Worm (Caenorhabditis elegans) whole organism, early embryonic: ENCODE results near the gene F54D8.6.

Experiments
- B0310.2 ChIP-seq: sonication (generic microtip); optimal IDR thresholded peaks from 2 replicates; lab custom pipeline; 2016; ENCODE audit warnings: mild to moderate bottlenecking, missing genetic modification characterization, missing compliant biosample characterization
- F13C5.2 ChIP-seq: sonication (generic microtip); optimal IDR thresholded peaks from 2 replicates; lab custom pipeline; 2017; ENCODE audit warnings: mild to moderate bottlenecking, missing genetic modification characterization, inconsistent platforms, missing compliant biosample characterization
- aly-1 ChIP-seq: sonication (generic microtip); optimal IDR thresholded peaks from 2 replicates; lab custom pipeline; 2016; ENCODE audit warnings: missing genetic modification characterization, missing compliant biosample characterization
- ama-1 ChIP-seq: fragments of 150-350 bp; optimal IDR thresholded peaks from 2 replicates; lab custom pipeline; 2014
- ceh-13 ChIP-seq: fragments of 200-800 bp; sonication (Bioruptor generic); optimal IDR thresholded peaks from 2 replicates; lab custom pipeline; 2018; ENCODE audit warnings: mild to moderate bottlenecking, missing genetic modification characterization, missing compliant biosample characterization
- ceh-36 ChIP-seq: sonication (generic microtip); optimal IDR thresholded peaks from 2 replicates; lab custom pipeline; 2016; ENCODE audit warnings: missing genetic modification characterization, inconsistent platforms, missing compliant biosample characterization
- ets-7 ChIP-seq: sonication (generic microtip); optimal IDR thresholded peaks from 2 replicates; lab custom pipeline; 2016; ENCODE audit warnings: missing genotype, missing genetic modification characterization, missing compliant biosample characterization
- flt-1 ChIP-seq: fragments of 200-800 bp; sonication (Bioruptor generic); IDR thresholded peaks from 2 replicates; pipeline ENCODE4 v1.3.6; 2022; ENCODE audit warnings: missing genetic modification characterization, missing compliant biosample characterization
- hmbx-1 ChIP-seq: sonication (generic microtip); optimal IDR thresholded peaks from 2 replicates; lab custom pipeline; 2016; ENCODE audit warnings: mild to moderate bottlenecking, missing genetic modification characterization, missing compliant biosample characterization
- hmg-4 ChIP-seq: fragments of 200-800 bp; sonication (Bioruptor generic); optimal IDR thresholded peaks from 2 replicates; lab custom pipeline; 2018; ENCODE audit warnings: mild to moderate bottlenecking, missing genetic modification characterization, missing compliant biosample characterization
- hnd-1 ChIP-seq: sonication (generic microtip); optimal IDR thresholded peaks from 2 replicates; lab custom pipeline; 2016; ENCODE audit warnings: missing genetic modification characterization, missing compliant biosample characterization
- pes-1 ChIP-seq: fragments of 200-800 bp; sonication (Bioruptor generic); IDR thresholded peaks from 2 replicates; pipeline ENCODE4 v1.3.6; 2022; ENCODE audit warnings: missing genetic modification reagents, missing genetic modification characterization, missing compliant biosample characterization
- scrt-1 ChIP-seq: fragments of 200-800 bp; sonication (Bioruptor generic); IDR thresholded peaks from 2 replicates; pipeline ENCODE4 v1.3.6; 2022; ENCODE audit warnings: missing genetic modification characterization, missing compliant biosample characterization
- sea-1 ChIP-seq: fragments of 200-800 bp; sonication (Bioruptor generic); conservative IDR thresholded peaks from 2 replicates; pipeline ENCODE4 v1.3.6; 2022; ENCODE audit warnings: missing genetic modification characterization, missing compliant biosample characterization
- tbx-11 ChIP-seq: fragments of 200-800 bp; sonication (Bioruptor generic); IDR thresholded peaks from 2 replicates; pipeline ENCODE4 v1.3.6; 2022; ENCODE audit warnings: missing genetic modification characterization, missing compliant biosample characterization
- tbx-37 ChIP-seq: fragments of 200-800 bp; sonication (Bioruptor generic); conservative IDR thresholded peaks from 2 replicates; pipeline ENCODE4 v1.3.6; 2022; ENCODE audit warnings: missing genetic modification reagents, missing genetic modification characterization, missing compliant biosample characterization
- tra-4 ChIP-seq: sonication (generic microtip); optimal IDR thresholded peaks from 2 replicates; lab custom pipeline; 2017; ENCODE audit warnings: missing genetic modification characterization, missing compliant biosample characterization

Gene F54D8.6

DNA sequence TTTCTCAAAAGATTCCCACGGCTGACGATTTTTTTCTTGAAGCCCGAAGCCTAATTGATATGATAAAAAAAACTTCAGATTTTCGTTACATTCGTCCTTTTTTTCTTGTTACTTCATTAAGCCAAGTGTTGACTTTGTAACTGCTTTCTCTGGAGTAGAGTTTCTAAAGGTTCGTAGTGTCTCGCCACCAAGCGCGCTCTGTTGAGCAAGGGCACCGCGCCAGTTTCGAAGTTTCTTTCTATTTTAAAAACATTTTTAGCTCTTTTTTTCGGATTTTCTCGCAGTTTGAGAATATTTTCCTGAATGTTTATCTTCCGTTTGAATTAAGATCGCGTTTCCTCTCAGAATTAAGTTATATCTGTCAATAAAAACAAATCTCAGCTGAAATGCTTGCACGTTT is 26.2 kb upstream of the F54D8.6 start:
- TF ChIP-seq aly-1 (tag; lab: Kevin White, UChicago) (no peak), hnd-1 (no peak), scrt-1 (GFP tag; lab: Robert Waterston, UW) (no peak), ceh-13 (GFP tag; lab: Kevin White, UChicago) (no peak), B0310.2 (tag; lab: Kevin White, UChicago) (no peak), hmg-4 (GFP tag; lab: Kevin White, UChicago) (no peak), F13C5.2 (tag; lab: Kevin White, UChicago) (no peak), tbx-37 (no peak), ama-1 (lab: Kevin White, UChicago) (no peak), ceh-36 (tag; lab: Kevin White, UChicago) (no peak), hmbx-1 (tag; lab: Kevin White, UChicago) (no peak), sea-1 (GFP tag; lab: Robert Waterston, UW) (no peak), ets-7 (no peak), flt-1 (GFP tag; lab: Robert Waterston, UW) (no peak), tbx-11 (GFP tag; lab: Robert Waterston, UW) (no peak), pes-1 (GFP tag; lab: Robert Waterston, UW) (no peak), tra-4 (no peak)

DNA sequence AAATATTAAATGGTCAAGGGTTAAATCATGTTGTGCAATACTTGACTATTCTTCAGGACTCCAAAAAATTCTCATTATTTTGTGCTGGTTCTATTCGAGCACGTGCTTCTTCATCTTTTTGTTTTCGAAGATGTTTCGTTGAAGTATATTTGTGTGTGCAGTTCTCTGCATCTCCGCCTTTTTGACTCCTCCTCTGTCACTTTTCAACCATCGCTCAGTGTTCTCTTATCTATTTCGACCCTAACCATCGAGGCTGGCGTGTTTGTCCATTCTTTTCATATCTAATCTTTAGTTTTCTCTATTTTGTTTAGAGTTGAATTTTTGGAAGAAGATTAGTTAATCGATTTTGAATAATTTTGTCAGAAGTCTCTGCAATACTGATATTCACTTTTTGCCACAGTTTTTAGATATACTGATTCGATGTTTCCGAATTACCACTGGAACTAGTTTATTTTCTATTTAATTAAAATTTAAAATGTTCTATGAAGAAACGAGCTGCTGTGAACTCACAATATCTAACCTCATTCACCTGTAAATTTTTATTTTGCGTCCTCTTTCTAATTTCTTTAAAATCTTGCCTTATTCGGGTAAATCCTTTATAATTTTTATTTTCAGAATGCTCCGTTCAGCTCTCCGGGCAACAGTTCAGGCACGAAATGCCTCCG is 25.5 kb upstream of the F54D8.6 start, which contains the start of gene alh-1:
Gene alh-1, plus strand, starts transcription at position 615 of the 665 bp plus-strand sequence.
- TF ChIP-seq pes-1 (GFP tag; lab: Robert Waterston, UW) (no peak), flt-1 (GFP tag; lab: Robert Waterston, UW) (no peak), B0310.2 (tag; lab: Kevin White, UChicago) (no peak), ceh-13 (GFP tag; lab: Kevin White, UChicago) (no peak), hmg-4 (GFP tag; lab: Kevin White, UChicago) (no peak)

DNA sequence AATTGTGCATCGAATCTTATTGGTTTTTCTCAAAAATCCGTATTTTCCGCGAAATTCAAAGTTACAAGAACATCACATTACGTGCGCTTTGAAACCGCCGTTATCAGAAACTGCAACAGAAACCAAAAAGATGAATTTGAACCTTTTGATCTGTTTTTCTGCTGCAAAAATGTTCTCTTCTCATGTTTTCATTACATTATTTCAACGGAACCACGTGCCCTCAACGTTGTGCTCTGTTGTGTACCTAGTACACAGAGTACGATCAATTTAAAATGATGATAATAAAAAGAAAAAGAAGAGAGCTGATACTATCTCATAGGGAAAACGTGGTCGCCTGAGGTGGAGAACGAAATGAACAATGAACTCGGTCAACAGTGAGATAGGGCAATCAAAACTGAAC is 24.7 kb upstream of the F54D8.6 start:
- no peak for TF ChIP-seq ceh-36 (tag; lab: Kevin White, UChicago)
- TF ChIP-seq ama-1 (lab: Kevin White, UChicago) = no peak
- TF ChIP-seq F13C5.2 (tag; lab: Kevin White, UChicago) = no peak
- TF ChIP-seq pes-1 (GFP tag; lab: Robert Waterston, UW) = no peak

DNA sequence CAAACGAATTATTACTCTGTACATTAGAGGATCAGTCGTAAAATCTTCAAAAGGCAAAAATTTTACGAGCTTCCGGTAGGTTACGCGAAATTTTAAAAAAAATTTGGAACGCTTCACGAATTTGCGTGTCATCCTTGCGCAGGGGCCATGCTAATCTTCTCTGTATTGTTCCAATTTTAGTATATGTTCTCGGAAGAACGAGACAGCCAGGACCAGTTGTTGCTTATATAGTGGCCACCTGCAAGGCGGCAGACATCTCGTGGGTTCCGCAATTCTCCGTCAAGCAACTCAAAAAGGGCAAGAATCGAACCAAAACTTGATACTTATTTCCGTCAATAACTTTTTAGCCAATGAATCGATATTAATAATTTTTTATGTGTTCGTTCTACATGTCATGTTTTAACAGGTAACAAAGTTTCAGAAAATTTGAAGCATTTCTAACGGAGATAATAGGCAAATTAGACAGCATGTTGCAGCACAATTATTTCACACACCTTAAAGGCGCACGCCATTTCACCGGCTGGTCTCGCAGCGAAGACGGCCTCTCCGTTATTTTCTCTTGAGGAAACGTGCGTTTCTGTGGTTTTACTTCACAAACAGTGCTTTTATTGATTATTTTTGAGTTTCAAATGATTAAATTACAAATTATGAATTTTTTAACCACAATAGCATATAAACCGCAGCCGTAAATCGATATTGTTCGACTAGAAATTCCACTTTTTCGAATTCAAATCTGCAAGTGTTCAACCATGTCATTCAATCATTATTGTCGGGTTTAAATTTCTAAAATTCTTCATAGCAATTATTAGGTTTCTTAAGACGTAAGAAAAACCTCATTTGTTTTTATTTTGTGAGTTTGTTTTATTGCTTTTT is 21.8 kb upstream of the F54D8.6 start:
- peak; percentile 70 for TF ChIP-seq ets-7
- TF ChIP-seq tbx-37 = peak; percentile 65
- TF ChIP-seq hmbx-1 (tag; lab: Kevin White, UChicago) = no peak
- TF ChIP-seq B0310.2 (tag; lab: Kevin White, UChicago) = peak; percentile 74
- no peak for TF ChIP-seq aly-1 (tag; lab: Kevin White, UChicago)
- peak; percentile 85 for TF ChIP-seq pes-1 (GFP tag; lab: Robert Waterston, UW)
- TF ChIP-seq tra-4 = peak; percentile 53
- peak; percentile 79 for TF ChIP-seq scrt-1 (GFP tag; lab: Robert Waterston, UW)
- TF ChIP-seq hnd-1 = peak; percentile 65
- peak; percentile 81 for TF ChIP-seq ceh-36 (tag; lab: Kevin White, UChicago)
- peak; percentile 82 for TF ChIP-seq tbx-11 (GFP tag; lab: Robert Waterston, UW)
- peak; percentile 70 for TF ChIP-seq F13C5.2 (tag; lab: Kevin White, UChicago)
- peak; percentile 75 for TF ChIP-seq flt-1 (GFP tag; lab: Robert Waterston, UW)
- TF ChIP-seq hmg-4 (GFP tag; lab: Kevin White, UChicago) = peak; percentile 84
- TF ChIP-seq ama-1 (lab: Kevin White, UChicago) = no peak
- TF ChIP-seq ceh-13 (GFP tag; lab: Kevin White, UChicago) = peak; percentile 24
- TF ChIP-seq sea-1 (GFP tag; lab: Robert Waterston, UW) = peak; percentile 90

DNA sequence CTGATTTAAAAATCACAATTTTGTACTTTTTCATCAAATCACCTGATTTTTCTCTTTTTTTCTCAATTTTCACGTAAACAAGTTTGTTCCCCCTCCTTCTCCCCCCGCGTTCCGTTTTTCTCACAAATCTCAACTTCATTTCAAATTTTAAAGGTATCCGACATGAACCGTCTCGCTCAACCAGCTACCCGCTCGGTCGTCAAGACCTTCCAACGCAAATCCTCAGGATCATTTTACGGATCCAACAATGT is 21.3 kb upstream of the F54D8.6 start, which contains the start of gene cox-6A:
Gene cox-6A, plus strand, starts transcription at position 152 of the 251 bp plus-strand sequence.
- TF ChIP-seq ama-1 (lab: Kevin White, UChicago) = no peak
- no peak for TF ChIP-seq pes-1 (GFP tag; lab: Robert Waterston, UW)
- TF ChIP-seq scrt-1 (GFP tag; lab: Robert Waterston, UW) = no peak
- TF ChIP-seq F13C5.2 (tag; lab: Kevin White, UChicago) = no peak
- no peak for TF ChIP-seq hmg-4 (GFP tag; lab: Kevin White, UChicago)
- TF ChIP-seq ceh-36 (tag; lab: Kevin White, UChicago) = no peak
- TF ChIP-seq hmbx-1 (tag; lab: Kevin White, UChicago) = no peak
- TF ChIP-seq flt-1 (GFP tag; lab: Robert Waterston, UW) = no peak
- TF ChIP-seq tbx-11 (GFP tag; lab: Robert Waterston, UW) = no peak
- TF ChIP-seq hnd-1 = no peak
- TF ChIP-seq tbx-37 = no peak
- no peak for TF ChIP-seq B0310.2 (tag; lab: Kevin White, UChicago)

DNA sequence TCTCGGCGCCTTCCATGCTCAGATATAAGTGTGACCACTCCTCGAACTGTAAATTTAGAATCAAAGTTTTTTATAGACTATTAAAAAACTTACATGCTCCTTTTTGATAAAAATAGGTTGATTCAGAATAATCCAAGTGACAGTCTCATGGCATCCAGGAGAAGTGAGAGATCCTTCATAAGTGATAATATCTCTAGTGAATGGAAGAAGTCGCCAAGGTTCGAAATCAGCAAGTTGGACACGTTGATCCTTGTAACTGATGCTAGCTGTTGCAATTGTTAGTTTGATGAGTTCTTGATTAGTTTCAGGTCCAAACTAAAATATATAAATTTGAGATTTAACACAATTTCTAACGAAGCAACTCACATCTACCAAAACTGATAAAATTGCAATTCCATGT is 19.5 kb upstream of the F54D8.6 start:
- TF ChIP-seq ceh-13 (GFP tag; lab: Kevin White, UChicago) = no peak
- no peak for TF ChIP-seq ets-7
- no peak for TF ChIP-seq F13C5.2 (tag; lab: Kevin White, UChicago)
- TF ChIP-seq pes-1 (GFP tag; lab: Robert Waterston, UW) = no peak
- TF ChIP-seq hnd-1 = no peak
- TF ChIP-seq ama-1 (lab: Kevin White, UChicago) = no peak
- no peak for TF ChIP-seq scrt-1 (GFP tag; lab: Robert Waterston, UW)
- TF ChIP-seq flt-1 (GFP tag; lab: Robert Waterston, UW) = no peak
- TF ChIP-seq hmg-4 (GFP tag; lab: Kevin White, UChicago) = no peak
- no peak for TF ChIP-seq tbx-11 (GFP tag; lab: Robert Waterston, UW)
- TF ChIP-seq sea-1 (GFP tag; lab: Robert Waterston, UW) = no peak
- TF ChIP-seq aly-1 (tag; lab: Kevin White, UChicago) = no peak
- no peak for TF ChIP-seq B0310.2 (tag; lab: Kevin White, UChicago)
- no peak for TF ChIP-seq tbx-37
- TF ChIP-seq tra-4 = no peak
- TF ChIP-seq ceh-36 (tag; lab: Kevin White, UChicago) = no peak
- TF ChIP-seq hmbx-1 (tag; lab: Kevin White, UChicago) = no peak
